Worm (Caenorhabditis elegans) whole organism, early embryonic: Measurements from ENCODE around the gene srx-9.

Source experiments
- B0310.2 ChIP-seq: sonication (generic microtip); optimal IDR thresholded peaks from 2 replicates; lab custom pipeline; 2016; ENCODE audit warnings: mild to moderate bottlenecking, missing genetic modification characterization, missing compliant biosample characterization
- F13C5.2 ChIP-seq: sonication (generic microtip); optimal IDR thresholded peaks from 2 replicates; lab custom pipeline; 2017; ENCODE audit warnings: mild to moderate bottlenecking, missing genetic modification characterization, inconsistent platforms, missing compliant biosample characterization
- aly-1 ChIP-seq: sonication (generic microtip); optimal IDR thresholded peaks from 2 replicates; lab custom pipeline; 2016; ENCODE audit warnings: missing genetic modification characterization, missing compliant biosample characterization
- ama-1 ChIP-seq: fragments of 150-350 bp; optimal IDR thresholded peaks from 2 replicates; lab custom pipeline; 2014
- ceh-13 ChIP-seq: fragments of 200-800 bp; sonication (Bioruptor generic); optimal IDR thresholded peaks from 2 replicates; lab custom pipeline; 2018; ENCODE audit warnings: mild to moderate bottlenecking, missing genetic modification characterization, missing compliant biosample characterization
- ceh-36 ChIP-seq: sonication (generic microtip); optimal IDR thresholded peaks from 2 replicates; lab custom pipeline; 2016; ENCODE audit warnings: missing genetic modification characterization, inconsistent platforms, missing compliant biosample characterization
- ets-7 ChIP-seq: sonication (generic microtip); optimal IDR thresholded peaks from 2 replicates; lab custom pipeline; 2016; ENCODE audit warnings: missing genotype, missing genetic modification characterization, missing compliant biosample characterization
- flt-1 ChIP-seq: fragments of 200-800 bp; sonication (Bioruptor generic); IDR thresholded peaks from 2 replicates; pipeline ENCODE4 v1.3.6; 2022; ENCODE audit warnings: missing genetic modification characterization, missing compliant biosample characterization
- hmbx-1 ChIP-seq: sonication (generic microtip); optimal IDR thresholded peaks from 2 replicates; lab custom pipeline; 2016; ENCODE audit warnings: mild to moderate bottlenecking, missing genetic modification characterization, missing compliant biosample characterization
- hmg-4 ChIP-seq: fragments of 200-800 bp; sonication (Bioruptor generic); optimal IDR thresholded peaks from 2 replicates; lab custom pipeline; 2018; ENCODE audit warnings: mild to moderate bottlenecking, missing genetic modification characterization, missing compliant biosample characterization
- hnd-1 ChIP-seq: sonication (generic microtip); optimal IDR thresholded peaks from 2 replicates; lab custom pipeline; 2016; ENCODE audit warnings: missing genetic modification characterization, missing compliant biosample characterization
- pes-1 ChIP-seq: fragments of 200-800 bp; sonication (Bioruptor generic); IDR thresholded peaks from 2 replicates; pipeline ENCODE4 v1.3.6; 2022; ENCODE audit warnings: missing genetic modification reagents, missing genetic modification characterization, missing compliant biosample characterization
- scrt-1 ChIP-seq: fragments of 200-800 bp; sonication (Bioruptor generic); IDR thresholded peaks from 2 replicates; pipeline ENCODE4 v1.3.6; 2022; ENCODE audit warnings: missing genetic modification characterization, missing compliant biosample characterization
- sea-1 ChIP-seq: fragments of 200-800 bp; sonication (Bioruptor generic); conservative IDR thresholded peaks from 2 replicates; pipeline ENCODE4 v1.3.6; 2022; ENCODE audit warnings: missing genetic modification characterization, missing compliant biosample characterization
- tbx-11 ChIP-seq: fragments of 200-800 bp; sonication (Bioruptor generic); IDR thresholded peaks from 2 replicates; pipeline ENCODE4 v1.3.6; 2022; ENCODE audit warnings: missing genetic modification characterization, missing compliant biosample characterization
- tbx-37 ChIP-seq: fragments of 200-800 bp; sonication (Bioruptor generic); conservative IDR thresholded peaks from 2 replicates; pipeline ENCODE4 v1.3.6; 2022; ENCODE audit warnings: missing genetic modification reagents, missing genetic modification characterization, missing compliant biosample characterization
- tra-4 ChIP-seq: sonication (generic microtip); optimal IDR thresholded peaks from 2 replicates; lab custom pipeline; 2017; ENCODE audit warnings: missing genetic modification characterization, missing compliant biosample characterization

Gene srx-9

DNA sequence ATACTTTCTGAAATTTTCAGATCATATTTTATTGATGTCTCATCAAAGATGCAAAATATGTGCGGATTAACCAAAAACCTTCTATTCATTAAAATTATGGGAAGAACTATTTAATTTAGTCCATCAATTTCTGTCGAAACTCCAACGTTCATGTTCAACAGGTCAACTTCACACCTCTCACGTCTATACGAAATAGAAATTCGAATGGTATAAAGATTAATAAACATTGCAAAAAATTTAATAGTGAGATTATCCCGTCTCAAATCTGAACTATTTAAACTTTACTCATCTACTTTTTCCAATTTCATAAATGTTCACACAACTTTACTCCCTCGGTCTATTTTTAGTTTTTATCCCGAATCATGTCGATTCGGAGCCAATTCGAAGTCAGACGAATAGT is 14.3 kb upstream of the srx-9 start, which contains the start of gene R13D7.2:
TSS of gene R13D7.2 (plus strand) at position 301 of the 400 bp plus-strand sequence.
- TF ChIP-seq tbx-11 (GFP tag; lab: Robert Waterston, UW) (no peak), B0310.2 (tag; lab: Kevin White, UChicago) (no peak), aly-1 (no peak), hmg-4 (GFP tag; lab: Kevin White, UChicago) (no peak), flt-1 (GFP tag; lab: Robert Waterston, UW) (no peak), hmbx-1 (tag; lab: Kevin White, UChicago) (no peak), tbx-37 (GFP tag; lab: Robert Waterston, UW) (no peak), pes-1 (GFP tag; lab: Robert Waterston, UW) (no peak), tra-4 (no peak), sea-1 (GFP tag; lab: Robert Waterston, UW) (no peak), ceh-13 (no peak), ets-7 (tag; lab: Kevin White, UChicago) (no peak), F13C5.2 (tag; lab: Kevin White, UChicago) (no peak), ceh-36 (no peak), ama-1 (no peak), hnd-1 (no peak), scrt-1 (no peak)

DNA sequence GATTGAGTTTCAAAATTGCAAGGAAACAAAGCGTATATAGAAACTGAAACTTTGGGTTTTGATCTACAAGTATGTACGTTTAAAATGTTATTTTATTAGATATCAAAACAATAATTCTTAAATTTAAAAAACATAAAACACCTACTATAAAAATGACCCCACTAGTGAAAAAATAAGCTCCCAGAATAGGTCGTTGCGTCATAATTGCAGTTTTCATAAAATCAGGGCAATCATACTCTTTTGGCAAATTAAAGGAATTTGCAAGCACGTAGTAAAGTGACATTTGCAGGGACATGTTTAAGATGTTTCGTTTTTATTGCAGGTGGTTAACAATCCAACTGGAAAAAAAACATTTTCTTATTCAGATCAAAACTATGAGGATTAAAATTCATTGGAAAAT is 13.3 kb upstream of the srx-9 start, which contains the start of gene srt-6:
TSS of gene srt-6 (minus strand) at position 295 of the 400 bp plus-strand sequence.
- TF ChIP-seq ceh-36 (no peak), B0310.2 (tag; lab: Kevin White, UChicago) (no peak), hmbx-1 (tag; lab: Kevin White, UChicago) (no peak), ama-1 (no peak), hmg-4 (GFP tag; lab: Kevin White, UChicago) (no peak), flt-1 (GFP tag; lab: Robert Waterston, UW) (no peak), tbx-37 (GFP tag; lab: Robert Waterston, UW) (no peak), aly-1 (no peak), ets-7 (tag; lab: Kevin White, UChicago) (no peak), scrt-1 (no peak), pes-1 (GFP tag; lab: Robert Waterston, UW) (no peak), sea-1 (GFP tag; lab: Robert Waterston, UW) (no peak)

DNA sequence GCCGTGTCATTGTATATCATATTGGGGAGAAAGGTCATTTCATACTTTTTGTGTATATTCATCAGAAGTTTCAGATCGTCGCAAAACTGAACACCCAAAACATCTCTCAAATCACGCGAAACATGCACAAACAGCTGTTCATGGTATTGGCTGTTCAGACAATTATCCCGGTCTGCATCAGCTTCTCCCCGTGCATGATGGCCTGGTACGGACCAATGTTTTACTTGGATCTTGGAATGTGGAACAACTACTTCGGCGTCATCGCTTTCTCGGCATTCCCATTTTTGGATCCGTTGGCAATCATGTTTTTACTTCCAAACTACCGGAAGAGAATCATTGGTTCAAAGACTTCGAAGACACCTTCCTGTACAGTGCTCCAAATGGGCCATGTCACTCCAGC is 8.2 kb upstream of the srx-9 start:
- no peak for TF ChIP-seq hmbx-1 (tag; lab: Kevin White, UChicago)
- TF ChIP-seq ceh-36: no peak
- no peak for TF ChIP-seq flt-1 (GFP tag; lab: Robert Waterston, UW)
- TF ChIP-seq scrt-1: no peak
- TF ChIP-seq F13C5.2 (tag; lab: Kevin White, UChicago): no peak
- TF ChIP-seq tbx-37 (GFP tag; lab: Robert Waterston, UW): no peak
- TF ChIP-seq hnd-1: no peak
- no peak for TF ChIP-seq hmg-4 (GFP tag; lab: Kevin White, UChicago)
- no peak for TF ChIP-seq tra-4
- TF ChIP-seq ets-7 (tag; lab: Kevin White, UChicago): no peak
- TF ChIP-seq aly-1: no peak
- no peak for TF ChIP-seq tbx-11 (GFP tag; lab: Robert Waterston, UW)
- no peak for TF ChIP-seq ceh-13
- TF ChIP-seq sea-1 (GFP tag; lab: Robert Waterston, UW): no peak

DNA sequence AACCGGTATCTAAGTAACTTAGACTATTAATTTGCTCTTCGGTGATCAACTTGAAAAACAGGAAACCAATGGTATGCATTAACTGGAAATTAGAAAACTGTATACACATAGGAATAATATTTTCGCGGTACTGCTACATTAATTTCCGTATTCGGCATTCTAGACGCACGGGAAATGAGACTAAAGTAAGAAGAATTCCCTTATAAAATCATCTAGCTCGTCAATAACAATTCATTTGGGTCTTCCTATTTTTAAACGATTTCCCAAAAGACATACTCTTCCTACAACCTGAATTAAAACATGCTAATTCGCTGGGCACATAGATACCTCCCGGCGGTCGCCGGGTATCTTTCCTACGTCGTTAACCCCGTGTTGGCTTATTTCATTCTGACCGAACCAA is 7.1 kb upstream of the srx-9 start, which contains the start of gene srj-13:
TSS of gene srj-13 (plus strand) at position 301 of the 400 bp plus-strand sequence.
- TF ChIP-seq pes-1 (GFP tag; lab: Robert Waterston, UW): no peak
- no peak for TF ChIP-seq ama-1
- no peak for TF ChIP-seq F13C5.2 (tag; lab: Kevin White, UChicago)
- no peak for TF ChIP-seq hnd-1
- no peak for TF ChIP-seq tra-4
- TF ChIP-seq tbx-11 (GFP tag; lab: Robert Waterston, UW): no peak
- TF ChIP-seq hmbx-1 (tag; lab: Kevin White, UChicago): no peak
- no peak for TF ChIP-seq scrt-1

DNA sequence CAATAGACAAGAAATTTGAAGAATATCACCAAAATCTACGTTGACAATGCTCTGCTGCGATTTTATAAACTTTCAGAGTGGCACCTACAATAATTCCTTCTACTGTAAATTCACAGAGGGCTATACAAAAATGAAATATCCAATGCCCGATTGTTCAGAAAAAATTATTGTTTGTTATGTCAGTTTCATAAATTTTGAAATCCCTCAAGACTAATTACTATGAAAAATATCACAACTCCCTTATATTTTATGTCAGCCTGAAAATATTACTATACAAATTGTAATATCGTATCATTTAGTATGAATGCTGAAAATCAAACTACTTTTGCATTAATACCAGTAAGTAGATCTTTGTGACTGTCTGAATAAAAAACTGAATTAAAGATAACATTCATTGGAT is 5.3 kb upstream of the srx-9 start, which contains the start of gene srx-60:
TSS of gene srx-60 (plus strand) at position 301 of the 400 bp plus-strand sequence.
- no peak for TF ChIP-seq hmbx-1 (tag; lab: Kevin White, UChicago)
- TF ChIP-seq scrt-1: no peak
- no peak for TF ChIP-seq ceh-36
- no peak for TF ChIP-seq tbx-11 (GFP tag; lab: Robert Waterston, UW)

DNA sequence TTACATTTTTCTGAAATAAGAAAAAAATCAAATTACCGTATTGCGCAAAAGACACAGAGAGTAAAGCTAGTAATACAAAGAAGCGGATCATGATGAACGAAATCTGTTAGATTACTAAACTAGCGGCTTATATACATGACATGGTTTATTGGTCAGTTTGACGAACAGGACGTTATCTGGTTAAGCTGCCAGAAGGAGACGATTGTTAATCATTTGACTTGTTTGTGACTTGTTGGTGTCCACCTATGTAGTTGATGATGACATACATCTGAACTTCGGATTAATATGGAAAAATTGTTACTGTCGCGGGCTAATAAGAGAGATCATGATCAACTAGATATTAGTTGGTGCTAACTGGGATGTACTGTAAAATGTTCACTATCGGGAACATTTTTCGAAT is 4.8 kb upstream of the srx-9 start, which contains the start of gene cnc-9:
TSS of gene cnc-9 (minus strand) at position 101 of the 400 bp plus-strand sequence.
- TF ChIP-seq tra-4 (no peak), flt-1 (GFP tag; lab: Robert Waterston, UW) (no peak), hmg-4 (GFP tag; lab: Kevin White, UChicago) (no peak), ceh-36 (no peak), pes-1 (GFP tag; lab: Robert Waterston, UW) (no peak), F13C5.2 (tag; lab: Kevin White, UChicago) (no peak), ets-7 (tag; lab: Kevin White, UChicago) (no peak), tbx-11 (GFP tag; lab: Robert Waterston, UW) (no peak), aly-1 (no peak), B0310.2 (tag; lab: Kevin White, UChicago) (no peak)

DNA sequence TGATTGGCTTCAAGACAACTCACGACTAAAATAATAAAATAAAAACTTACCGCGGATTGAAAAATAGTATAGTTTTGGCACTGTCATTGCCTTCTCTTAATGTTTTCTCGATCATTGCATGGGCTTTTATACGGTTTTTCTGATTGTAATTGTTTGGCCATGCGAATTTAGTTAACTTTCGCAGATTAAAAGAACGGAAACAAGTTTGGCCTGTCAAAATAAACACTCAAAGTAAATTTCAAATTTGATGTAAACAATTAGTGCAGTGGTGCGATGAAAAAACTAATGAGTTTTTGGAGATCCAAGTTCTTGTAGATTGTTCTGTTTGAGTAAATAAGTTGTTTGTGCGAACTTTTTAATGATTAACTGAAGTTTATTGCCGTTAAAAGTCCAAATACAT is 3.9 kb upstream of the srx-9 start, which contains the start of gene gst-41:
TSS of gene gst-41 (minus strand) at position 101 of the 400 bp plus-strand sequence.
- TF ChIP-seq aly-1: no peak
- no peak for TF ChIP-seq tra-4

DNA sequence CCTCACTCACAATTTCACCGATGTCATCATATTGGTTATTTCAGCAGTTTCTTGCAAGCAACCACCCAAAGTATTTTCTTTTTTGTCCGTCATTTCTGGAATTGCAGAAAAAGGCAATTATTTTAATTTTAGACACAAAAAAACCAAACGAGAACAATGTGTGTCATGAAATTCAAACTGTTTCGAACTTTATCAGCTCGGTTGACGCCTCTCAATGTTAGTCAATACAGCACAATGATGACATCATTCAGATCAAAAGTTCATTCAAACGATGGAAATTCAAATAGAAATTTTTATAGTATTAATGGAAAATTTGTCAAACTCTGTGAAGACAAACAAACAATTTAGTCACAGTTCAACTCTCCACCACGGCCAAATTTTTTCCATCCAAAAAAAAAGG is 3.3 kb downstream of the srx-9 start, which contains the start of gene fbxa-105:
TSS of gene fbxa-105 (minus strand) at position 97 of the 400 bp plus-strand sequence.
- no peak for TF ChIP-seq ceh-36
- TF ChIP-seq aly-1: no peak
- TF ChIP-seq tbx-37 (GFP tag; lab: Robert Waterston, UW): no peak
- TF ChIP-seq ama-1: no peak
- TF ChIP-seq tbx-11 (GFP tag; lab: Robert Waterston, UW): no peak
- TF ChIP-seq ets-7 (tag; lab: Kevin White, UChicago): no peak
- no peak for TF ChIP-seq scrt-1
- TF ChIP-seq sea-1 (GFP tag; lab: Robert Waterston, UW): no peak
- no peak for TF ChIP-seq ceh-13
- no peak for TF ChIP-seq F13C5.2 (tag; lab: Kevin White, UChicago)
